Worm (Caenorhabditis elegans): ENCODE data around the gene cey-4.
A peak's percentile ranks its signal among the peaks of the same experiment; 100 is the strongest.

cey-4 gene

DNA sequence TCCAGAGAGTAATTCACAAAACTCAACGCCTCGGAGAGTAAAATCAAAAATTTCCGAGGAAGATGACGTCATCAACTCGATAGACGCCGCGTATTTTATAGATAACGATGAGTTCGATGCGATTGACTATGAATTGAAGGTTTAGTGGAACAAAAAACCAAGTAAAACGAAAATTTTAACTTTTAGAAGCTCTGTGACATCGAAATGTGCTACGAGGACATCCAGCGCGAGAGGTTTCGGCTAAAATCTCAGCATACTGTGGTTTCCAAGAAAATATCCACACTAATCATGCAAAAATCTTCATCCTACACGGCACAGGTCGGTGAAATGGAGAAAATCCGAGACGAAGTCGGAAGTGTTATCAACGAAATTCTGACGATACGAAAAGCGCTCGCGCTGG, 1.1 kb upstream of the cey-4 start:
- TF ChIP-seq ets-7 (tag; optimal IDR thresholded peaks at IDR 0.05), result no peak
- no peak for TF ChIP-seq hmg-4 (GFP tag; optimal IDR thresholded peaks at IDR 0.05)
- TF ChIP-seq tbx-11 (GFP tag; IDR thresholded peaks at IDR 0.05), result no peak
- no peak for TF ChIP-seq ceh-13 (GFP tag; optimal IDR thresholded peaks at IDR 0.05)
- TF ChIP-seq F13C5.2 (tag; optimal IDR thresholded peaks at IDR 0.05), result no peak
- TF ChIP-seq hnd-1 (tag; optimal IDR thresholded peaks at IDR 0.05), result no peak
- TF ChIP-seq tra-4 (tag; optimal IDR thresholded peaks at IDR 0.05), result no peak
- TF ChIP-seq ceh-36 (tag; optimal IDR thresholded peaks at IDR 0.05), result no peak
- no peak for TF ChIP-seq aly-1 (tag; optimal IDR thresholded peaks at IDR 0.05)
- TF ChIP-seq flt-1 (GFP tag; IDR thresholded peaks at IDR 0.05), result no peak
- TF ChIP-seq pes-1 (GFP tag; IDR thresholded peaks at IDR 0.05), result no peak
- no peak for TF ChIP-seq scrt-1 (GFP tag; IDR thresholded peaks at IDR 0.05)
- TF ChIP-seq B0310.2 (tag; optimal IDR thresholded peaks at IDR 0.05), result no peak
- no peak for TF ChIP-seq tbx-37 (GFP tag; conservative IDR thresholded peaks at IDR 0.05)
- TF ChIP-seq hmbx-1 (tag; optimal IDR thresholded peaks at IDR 0.05), result no peak

DNA sequence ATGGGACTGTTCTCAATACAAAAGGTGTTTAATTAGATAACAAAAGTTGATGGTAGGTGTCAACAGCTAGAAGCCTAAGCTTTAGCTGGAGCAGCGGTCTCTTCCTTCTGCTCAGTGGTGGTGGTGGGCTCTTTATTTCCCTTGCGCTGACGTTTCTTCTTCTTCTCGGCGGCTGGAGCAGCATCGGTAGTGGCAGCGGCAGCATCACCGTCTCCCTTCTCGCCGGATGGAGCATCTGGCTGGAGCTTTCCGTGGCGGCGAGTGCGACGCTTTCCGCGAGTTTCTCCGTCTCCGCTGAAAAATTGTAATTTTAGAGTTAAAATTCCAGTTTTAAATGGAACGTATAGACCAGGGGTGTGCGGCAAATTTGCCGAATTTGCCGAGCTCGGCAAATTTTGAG, 1.4 kb downstream of the cey-4 start:
- TF ChIP-seq F13C5.2 (tag; optimal IDR thresholded peaks at IDR 0.05) (no peak), tra-4 (tag; optimal IDR thresholded peaks at IDR 0.05) (no peak), pes-1 (GFP tag; IDR thresholded peaks at IDR 0.05) (0 out of 2 replicates have a peak, but pooled peaks have one; percentile 12), hnd-1 (tag; optimal IDR thresholded peaks at IDR 0.05) (no peak)

DNA sequence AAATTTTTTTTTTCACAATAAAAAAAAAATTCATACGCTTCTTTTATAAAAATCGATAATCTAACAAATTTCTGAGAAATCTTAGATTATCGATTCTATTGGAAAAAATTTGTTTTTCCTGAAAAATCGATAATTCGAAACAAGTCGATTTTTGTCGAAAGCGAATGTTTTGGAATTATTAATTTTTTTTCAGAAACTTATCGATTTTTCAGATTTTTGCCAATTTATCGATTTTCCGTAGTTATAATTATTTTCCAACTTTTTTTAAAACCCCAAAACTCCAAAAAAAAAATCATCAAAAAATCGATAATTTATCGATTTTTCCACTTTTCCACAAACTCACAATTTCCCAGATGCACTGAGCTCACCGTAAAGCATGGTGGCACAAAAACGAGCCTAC, 7.1 kb downstream of the cey-4 start:
- no peak for TF ChIP-seq pes-1 (GFP tag; IDR thresholded peaks at IDR 0.05)
- TF ChIP-seq hmbx-1 (tag; optimal IDR thresholded peaks at IDR 0.05), result no peak

DNA sequence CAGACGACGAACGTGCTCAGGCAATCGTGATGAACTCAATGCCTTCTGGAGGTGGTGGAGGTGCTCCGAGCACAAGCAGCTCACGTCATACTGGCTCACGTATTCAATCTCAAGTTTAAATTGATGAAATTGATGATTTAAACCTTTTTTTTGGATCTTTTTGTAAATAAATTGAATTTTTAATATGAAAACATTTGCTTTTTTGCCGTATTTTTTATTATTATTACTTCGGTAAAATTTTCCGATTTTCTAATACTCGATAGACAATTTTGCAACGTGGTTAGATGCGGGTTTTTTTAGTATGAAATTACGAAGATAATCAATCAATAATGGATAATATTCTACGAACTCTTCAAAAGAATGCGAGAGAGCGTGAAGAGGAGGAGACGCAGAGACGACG, 10.5 kb downstream of the cey-4 start, which contains the start of gene oxi-1:
Gene oxi-1 (plus strand): TSS at position 301 of the 400 bp plus-strand sequence.
- TF ChIP-seq ama-1 (optimal IDR thresholded peaks at IDR 0.05) (no peak), pes-1 (GFP tag; IDR thresholded peaks at IDR 0.05) (no peak), ets-7 (tag; optimal IDR thresholded peaks at IDR 0.05) (no peak), scrt-1 (GFP tag; IDR thresholded peaks at IDR 0.05) (no peak), hnd-1 (tag; optimal IDR thresholded peaks at IDR 0.05) (no peak), B0310.2 (tag; optimal IDR thresholded peaks at IDR 0.05) (no peak), ceh-13 (GFP tag; optimal IDR thresholded peaks at IDR 0.05) (no peak)

DNA sequence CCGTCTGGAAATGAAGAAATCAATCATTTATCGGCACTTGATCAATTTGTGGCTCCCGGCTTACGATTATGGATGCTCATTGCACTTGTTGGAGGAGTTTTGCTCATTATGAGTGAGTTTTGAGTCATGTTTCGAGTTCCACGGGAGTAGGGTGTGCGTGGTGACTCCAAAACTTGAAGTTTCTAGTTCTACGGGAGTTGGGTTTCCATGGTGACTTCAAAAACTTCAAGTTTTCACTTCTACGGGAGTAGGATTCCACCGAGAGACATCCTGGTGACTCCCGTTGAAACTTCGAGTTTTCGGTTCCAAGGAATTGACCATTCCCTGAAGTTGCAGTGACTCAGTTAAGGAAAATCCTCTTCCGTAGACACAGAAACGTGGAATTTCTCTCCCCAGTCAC, 11.7 kb downstream of the cey-4 start:
- TF ChIP-seq tbx-37 (GFP tag; conservative IDR thresholded peaks at IDR 0.05) (peak; percentile 60; the same call in 1 of the 2 replicates), aly-1 (tag; optimal IDR thresholded peaks at IDR 0.05) (no peak), hnd-1 (tag; optimal IDR thresholded peaks at IDR 0.05) (peak; percentile 33), ceh-13 (GFP tag; optimal IDR thresholded peaks at IDR 0.05) (peak; percentile 59), flt-1 (GFP tag; IDR thresholded peaks at IDR 0.05) (no peak), B0310.2 (tag; optimal IDR thresholded peaks at IDR 0.05) (peak; percentile 62), tbx-11 (GFP tag; IDR thresholded peaks at IDR 0.05) (0 out of 2 replicates have a peak, but pooled peaks have one; percentile 38), pes-1 (GFP tag; IDR thresholded peaks at IDR 0.05) (peak; percentile 80), ets-7 (tag; optimal IDR thresholded peaks at IDR 0.05) (peak; percentile 12), sea-1 (GFP tag; conservative IDR thresholded peaks at IDR 0.05) (0 out of 2 replicates have a peak, but pooled peaks have one; percentile 46), tra-4 (tag; optimal IDR thresholded peaks at IDR 0.05) (no peak)

DNA sequence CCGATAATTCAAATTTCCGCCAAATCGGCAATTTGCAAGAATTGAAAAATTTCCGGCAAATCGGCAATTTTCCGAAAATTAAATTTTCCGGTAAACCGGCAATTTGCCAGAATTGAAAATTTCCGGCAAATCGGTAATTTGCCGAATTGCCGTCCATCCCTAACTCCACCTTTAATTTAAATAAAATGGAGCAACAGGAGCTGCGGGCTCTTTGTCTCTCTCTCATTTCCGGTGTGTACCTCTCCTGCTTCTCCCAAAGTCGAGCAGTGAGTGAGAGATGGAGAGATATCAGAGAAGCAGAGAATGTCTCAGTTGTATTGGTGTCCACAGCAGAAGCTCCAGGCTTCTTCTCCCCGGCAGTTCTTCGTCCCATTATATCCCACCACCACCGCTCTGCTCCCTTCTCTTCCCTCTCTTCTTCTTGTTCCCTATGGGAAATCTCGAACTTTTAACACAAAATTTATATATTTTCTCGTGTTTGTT, 13.1 kb downstream of the cey-4 start, which contains the start of gene Y39A1C.1:
Gene Y39A1C.1 (plus strand): TSS at position 51 of the 483 bp plus-strand sequence.
- no peak for TF ChIP-seq tbx-37 (GFP tag; conservative IDR thresholded peaks at IDR 0.05)
- no peak for TF ChIP-seq B0310.2 (tag; optimal IDR thresholded peaks at IDR 0.05)
- TF ChIP-seq pes-1 (GFP tag; IDR thresholded peaks at IDR 0.05), result no peak
- TF ChIP-seq scrt-1 (GFP tag; IDR thresholded peaks at IDR 0.05), result no peak
- TF ChIP-seq flt-1 (GFP tag; IDR thresholded peaks at IDR 0.05), result no peak
- no peak for TF ChIP-seq ceh-36 (tag; optimal IDR thresholded peaks at IDR 0.05)
- TF ChIP-seq hmbx-1 (tag; optimal IDR thresholded peaks at IDR 0.05), result no peak
- no peak for TF ChIP-seq hmg-4 (GFP tag; optimal IDR thresholded peaks at IDR 0.05)
- TF ChIP-seq tbx-11 (GFP tag; IDR thresholded peaks at IDR 0.05), result no peak
- TF ChIP-seq hnd-1 (tag; optimal IDR thresholded peaks at IDR 0.05), result no peak
- no peak for TF ChIP-seq sea-1 (GFP tag; conservative IDR thresholded peaks at IDR 0.05)
- no peak for TF ChIP-seq ama-1 (optimal IDR thresholded peaks at IDR 0.05)
- TF ChIP-seq tra-4 (tag; optimal IDR thresholded peaks at IDR 0.05), result no peak
- TF ChIP-seq ceh-13 (GFP tag; optimal IDR thresholded peaks at IDR 0.05), result no peak
- no peak for TF ChIP-seq F13C5.2 (tag; optimal IDR thresholded peaks at IDR 0.05)
- no peak for TF ChIP-seq ets-7 (tag; optimal IDR thresholded peaks at IDR 0.05)
- TF ChIP-seq aly-1 (tag; optimal IDR thresholded peaks at IDR 0.05), result no peak

DNA sequence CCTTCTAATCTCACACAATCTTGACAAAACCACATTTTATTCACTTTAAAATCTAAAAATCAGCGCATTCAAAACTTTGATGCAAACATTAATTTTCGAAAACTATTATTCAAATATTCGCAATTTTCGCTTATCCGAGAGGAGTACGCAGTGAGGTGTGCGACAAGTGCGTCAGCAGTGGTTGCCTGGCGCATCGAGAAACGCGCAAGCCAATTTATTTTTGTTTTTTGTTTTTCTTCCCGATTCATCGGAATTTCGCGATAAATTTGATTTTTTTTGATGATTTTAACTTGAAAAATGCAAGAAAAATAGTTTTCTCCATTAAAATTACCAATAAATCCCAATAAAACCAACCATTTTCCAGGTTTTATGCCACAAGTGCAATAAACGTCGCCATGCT, 19.6 kb downstream of the cey-4 start, which contains the start of the genes fbxb-85 and hex-3:
Gene fbxb-85 (minus strand): TSS at position 106 of the 400 bp plus-strand sequence.
Gene hex-3 (plus strand): TSS at position 365 of the 400 bp plus-strand sequence.
- TF ChIP-seq hnd-1 (tag; optimal IDR thresholded peaks at IDR 0.05) (peak; percentile 32), ets-7 (tag; optimal IDR thresholded peaks at IDR 0.05) (peak; percentile 42), F13C5.2 (tag; optimal IDR thresholded peaks at IDR 0.05) (peak; percentile 93), ceh-36 (tag; optimal IDR thresholded peaks at IDR 0.05) (peak; percentile 65), tbx-11 (GFP tag; IDR thresholded peaks at IDR 0.05) (peak; percentile 76), aly-1 (tag; optimal IDR thresholded peaks at IDR 0.05) (peak; percentile 52), pes-1 (GFP tag; IDR thresholded peaks at IDR 0.05) (peak; percentile 78), hmbx-1 (tag; optimal IDR thresholded peaks at IDR 0.05) (peak; percentile 24), ceh-13 (GFP tag; optimal IDR thresholded peaks at IDR 0.05) (peak; percentile 48), tra-4 (tag; optimal IDR thresholded peaks at IDR 0.05) (peak; percentile 56), B0310.2 (tag; optimal IDR thresholded peaks at IDR 0.05) (peak; percentile 43), hmg-4 (GFP tag; optimal IDR thresholded peaks at IDR 0.05) (peak; percentile 84), ama-1 (optimal IDR thresholded peaks at IDR 0.05) (no peak), scrt-1 (GFP tag; IDR thresholded peaks at IDR 0.05) (peak; percentile 62; the same call in 1 of the 2 replicates), tbx-37 (GFP tag; conservative IDR thresholded peaks at IDR 0.05) (peak; percentile 73), flt-1 (GFP tag; IDR thresholded peaks at IDR 0.05) (peak; percentile 70), sea-1 (GFP tag; conservative IDR thresholded peaks at IDR 0.05) (0 out of 2 replicates have a peak, but pooled peaks have one; percentile 67)
